Worm (Caenorhabditis elegans): ENCODE data around the gene sqt-2.
A peak's percentile ranks its signal among the peaks of the same experiment; 100 is the strongest.

Gene sqt-2

DNA sequence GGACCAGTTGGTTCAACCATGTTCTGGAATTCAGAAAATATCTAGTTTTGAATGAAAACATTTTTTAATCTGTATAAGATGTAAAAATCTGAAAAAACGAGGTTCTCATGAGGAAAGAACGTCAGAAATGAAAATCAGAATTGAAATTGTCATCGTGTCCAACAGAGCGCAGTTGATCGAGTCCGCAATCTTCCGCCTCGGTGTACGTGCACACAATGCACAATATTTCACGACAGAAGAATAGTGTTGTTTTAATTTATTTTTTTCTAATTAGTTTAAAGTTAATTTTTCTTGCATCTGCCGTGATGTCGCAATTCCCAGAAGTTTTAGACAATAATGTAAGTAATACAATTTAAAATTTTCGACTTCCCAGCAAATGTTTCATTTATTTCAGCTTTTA lies 20.5 kb downstream of the sqt-2 start, which contains the start of gene nfyc-1 (continued):
- TF ChIP-seq nhr-90 (tag; optimal IDR thresholded peaks at IDR 0.05) (no peak), lin-54 (GFP tag; optimal IDR thresholded peaks at IDR 0.05) (no peak), sea-2 (GFP tag; IDR thresholded peaks at IDR 0.05) (no peak), mel-28 (tag; optimal IDR thresholded peaks at IDR 0.05; ENCODE audit: borderline replicate concordance) (no peak), ama-1 (optimal IDR thresholded peaks at IDR 0.05) (no peak), ama-1 (GFP tag; optimal IDR thresholded peaks at IDR 0.05) (no peak), efl-1 (GFP tag; optimal IDR thresholded peaks at IDR 0.05) (peak; percentile 27), sptf-2 (GFP tag; optimal IDR thresholded peaks at IDR 0.05) (no peak), athp-1 (tag; optimal IDR thresholded peaks at IDR 0.05) (no peak), lin-40 (tag; optimal IDR thresholded peaks at IDR 0.05) (peak; percentile 27), ceh-91 (GFP tag; IDR thresholded peaks at IDR 0.05) (no peak), B0019.2 (GFP tag; conservative IDR thresholded peaks at IDR 0.05) (no peak), let-526 (GFP tag; IDR thresholded peaks at IDR 0.05) (no peak), snpc-3.4 (tag; optimal IDR thresholded peaks at IDR 0.05) (no peak), hlh-26 (GFP tag; conservative IDR thresholded peaks at IDR 0.05) (no peak), nfya-2 (GFP tag; IDR thresholded peaks at IDR 0.05) (no peak), zim-3 (tag; optimal IDR thresholded peaks at IDR 0.05) (no peak), dox-1 (GFP tag; IDR thresholded peaks at IDR 0.05) (peak; percentile 41; the same call in 1 of the 2 replicates), K12H6.12 (tag; optimal IDR thresholded peaks at IDR 0.05) (no peak), Y67H2A.10 (GFP tag; conservative IDR thresholded peaks at IDR 0.05) (no peak), die-1 (tag; optimal IDR thresholded peaks at IDR 0.05) (no peak), B0035.1 (tag; optimal IDR thresholded peaks at IDR 0.05) (no peak)

DNA sequence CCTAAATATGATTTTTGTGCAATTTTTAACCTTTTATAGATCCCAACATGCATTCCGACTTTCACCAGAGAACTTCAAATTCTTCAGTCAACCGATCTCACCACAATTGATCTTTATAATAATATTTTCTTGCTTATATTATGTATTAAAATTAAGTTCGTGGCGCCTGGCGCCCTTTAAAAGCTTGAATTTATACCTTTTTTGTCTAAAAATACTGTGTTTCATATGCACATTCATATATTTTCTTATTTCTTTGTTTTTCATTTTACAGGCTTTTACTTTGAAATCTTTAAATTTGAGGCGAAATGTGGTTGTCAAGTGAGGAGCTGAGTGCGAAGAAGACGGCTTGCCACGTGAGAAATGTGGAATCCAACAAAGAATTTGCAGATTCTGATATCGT lies 21.6 kb downstream of the sqt-2 start, which contains the start of gene rpoa-49:
TSS of gene rpoa-49 (plus strand) at position 301 of the 400 bp plus-strand sequence.
- TF ChIP-seq akir-1 (GFP tag; optimal IDR thresholded peaks at IDR 0.05) (no peak), snpc-3.4 (tag; optimal IDR thresholded peaks at IDR 0.05) (no peak), C17E4.6 (GFP tag; IDR thresholded peaks at IDR 0.05) (no peak), tbp1 (GFP tag; optimal IDR thresholded peaks at IDR 0.05) (no peak), ekl-4 (GFP tag; IDR thresholded peaks at IDR 0.05) (no peak), nhr-120 (GFP tag; IDR thresholded peaks at IDR 0.05) (no peak), hmg-1.2 (GFP tag; IDR thresholded peaks at IDR 0.05) (no peak)

DNA sequence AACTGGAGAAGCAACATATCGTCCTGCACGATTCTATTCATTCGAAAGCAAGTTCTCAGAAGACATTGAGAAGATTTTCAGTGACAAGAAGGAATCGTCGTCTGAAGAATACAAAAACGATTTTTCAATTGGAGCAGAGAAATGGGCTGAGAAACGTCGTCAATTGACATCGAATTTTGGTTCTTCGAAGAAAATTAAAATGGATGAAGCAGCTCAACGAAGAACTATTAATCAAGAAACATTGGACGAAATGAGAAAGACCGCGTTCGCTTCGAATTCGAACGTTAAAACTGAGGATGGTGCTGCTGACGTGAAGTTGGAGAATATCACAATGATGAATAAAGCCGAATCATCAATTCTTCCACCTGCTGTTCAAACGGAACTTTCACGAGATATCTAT lies 23.0 kb downstream of the sqt-2 start, which contains the start of gene rpt-4:
TSS of gene rpt-4 (minus strand) at position 101 of the 400 bp plus-strand sequence.
- TF ChIP-seq egl-18 (GFP tag; IDR thresholded peaks at IDR 0.05) = no peak
- no peak for TF ChIP-seq gei-17 (GFP tag; optimal IDR thresholded peaks at IDR 0.05)
- TF ChIP-seq ceh-58 (GFP tag; IDR thresholded peaks at IDR 0.05) = no peak
- no peak for TF ChIP-seq sptf-2 (GFP tag; optimal IDR thresholded peaks at IDR 0.05)
- TF ChIP-seq B0336.3 (GFP tag; IDR thresholded peaks at IDR 0.05) = no peak
- TF ChIP-seq Y56A3A.18 (GFP tag; IDR thresholded peaks at IDR 0.05) = no peak
- no peak for TF ChIP-seq lin-40 (tag; optimal IDR thresholded peaks at IDR 0.05)
- no peak for TF ChIP-seq Y67H2A.10 (GFP tag; conservative IDR thresholded peaks at IDR 0.05)
- no peak for TF ChIP-seq rcor-1 (GFP tag; IDR thresholded peaks at IDR 0.05)
- TF ChIP-seq xnd-1 (tag; optimal IDR thresholded peaks at IDR 0.05) = no peak

DNA sequence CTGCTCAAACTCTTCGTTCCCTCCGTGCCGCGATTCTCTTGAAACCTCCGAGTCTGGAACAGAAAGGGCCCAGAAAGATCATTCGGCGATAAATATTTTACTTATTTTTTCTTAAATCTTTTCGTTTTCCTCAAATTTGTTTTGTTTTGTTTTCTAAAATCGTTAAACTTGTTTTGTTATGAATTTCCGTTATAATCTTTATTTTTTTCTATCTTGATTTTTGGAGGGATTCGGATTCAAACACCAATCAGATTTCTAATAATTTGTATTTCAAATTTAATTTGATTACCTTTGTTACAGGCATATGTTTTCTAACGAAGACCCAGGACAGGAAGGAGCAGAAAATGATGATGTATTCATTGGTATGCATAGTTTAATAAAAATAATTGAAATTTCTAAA lies 24.2 kb downstream of the sqt-2 start, which contains the start of gene C23H3.5:
TSS of gene C23H3.5 (plus strand) at position 301 of the 400 bp plus-strand sequence.
- TF ChIP-seq sptf-2 (GFP tag; optimal IDR thresholded peaks at IDR 0.05) (no peak), madf-3 (GFP tag; IDR thresholded peaks at IDR 0.05) (no peak), ztf-3 (GFP tag; optimal IDR thresholded peaks at IDR 0.05) (no peak), F22D6.2 (tag; optimal IDR thresholded peaks at IDR 0.05) (no peak), F10E7.11 (tag; optimal IDR thresholded peaks at IDR 0.05) (no peak), F57A8.1 (GFP tag; optimal IDR thresholded peaks at IDR 0.05) (no peak), pha-4 (tag; optimal IDR thresholded peaks at IDR 0.05) (no peak), let-607 (tag; optimal IDR thresholded peaks at IDR 0.05) (no peak), lin-40 (tag; optimal IDR thresholded peaks at IDR 0.05) (no peak), egl-18 (GFP tag; IDR thresholded peaks at IDR 0.05) (no peak)

Data from whole organism, young adult.